Worm (Caenorhabditis elegans) whole organism, young adult: Measurements from ENCODE around the gene K02F6.5.
A peak's percentile ranks its signal among the peaks of the same experiment; 100 is the strongest.
"Not testable (repeated sequence)": the region's sequence is repeated elsewhere in the genome, so short reads cannot be mapped to it uniquely, and the experiment has no call there.

Source experiments
- C17E4.6 ChIP-seq: fragments of 200-800 bp; sonication (Bioruptor generic); IDR thresholded peaks from 2 replicates; pipeline ENCODE4 v1.3.6; 2022; ENCODE audit warnings: missing genetic modification reagents, missing genetic modification characterization, missing compliant biosample characterization
- F37B4.10 ChIP-seq: fragments of 200-800 bp; sonication (Bioruptor generic); IDR thresholded peaks from 2 replicates; pipeline ENCODE4 v1.3.6; 2022; ENCODE audit warnings: missing genetic modification characterization, missing compliant biosample characterization
- F57A8.1 ChIP-seq: fragments of 200-800 bp; sonication (Bioruptor generic); optimal IDR thresholded peaks from 2 replicates; lab custom pipeline; 2018; ENCODE audit warnings: mild to moderate bottlenecking, missing genetic modification characterization, moderate library complexity, missing compliant biosample characterization
- F57C9.4 ChIP-seq: sonication (generic microtip); optimal IDR thresholded peaks from 2 replicates; lab custom pipeline; 2017; ENCODE audit warnings: mild to moderate bottlenecking, missing genetic modification characterization, missing compliant biosample characterization
- K11D2.4 ChIP-seq: fragments of 200-800 bp; sonication (Bioruptor generic); IDR thresholded peaks from 2 replicates; pipeline ENCODE4 v1.3.6; 2022; ENCODE audit warnings: missing genetic modification reagents, missing genetic modification characterization, missing compliant biosample characterization
- K12H6.12 ChIP-seq: fragments of 200-800 bp; sonication (Bioruptor generic); optimal IDR thresholded peaks from 2 replicates; lab custom pipeline; 2018; ENCODE audit warnings: mild to moderate bottlenecking, missing genetic modification characterization, missing compliant biosample characterization
- T07F8.4 ChIP-seq: sonication (generic microtip); optimal IDR thresholded peaks from 2 replicates; lab custom pipeline; 2016; ENCODE audit warnings: mild to moderate bottlenecking, missing genetic modification characterization, moderate library complexity, missing compliant biosample characterization
- attf-6 ChIP-seq: fragments of 200-800 bp; sonication (Bioruptor generic); IDR thresholded peaks from 2 replicates; pipeline ENCODE4 v1.3.6; 2022; ENCODE audit warnings: missing genetic modification reagents, missing genetic modification characterization, missing compliant biosample characterization
- ceh-79 ChIP-seq: sonication (generic microtip); optimal IDR thresholded peaks from 2 replicates; lab custom pipeline; 2017; ENCODE audit warnings: mild to moderate bottlenecking, missing genetic modification characterization, missing compliant biosample characterization
- ceh-91 ChIP-seq: fragments of 200-800 bp; sonication (Bioruptor generic); IDR thresholded peaks from 2 replicates; pipeline ENCODE4 v1.3.6; 2022; ENCODE audit warnings: missing genetic modification reagents, missing genetic modification characterization, missing compliant biosample characterization
- dox-1 ChIP-seq: fragments of 200-800 bp; sonication (Bioruptor generic); IDR thresholded peaks from 2 replicates; pipeline ENCODE4 v1.3.6; 2022; ENCODE audit warnings: missing genetic modification reagents, missing genetic modification characterization, missing compliant biosample characterization
- egrh-3 ChIP-seq: fragments of 200-800 bp; sonication (Bioruptor generic); IDR thresholded peaks from 2 replicates; pipeline ENCODE4 v1.3.6; 2022; ENCODE audit warnings: missing genetic modification reagents, missing genetic modification characterization, missing compliant biosample characterization
- fkh-3 ChIP-seq: sonication (generic microtip); optimal IDR thresholded peaks from 2 replicates; lab custom pipeline; 2016; ENCODE audit warnings: mild to moderate bottlenecking, missing genetic modification characterization, missing compliant biosample characterization
- hrde-1 ChIP-seq: sonication (generic microtip); optimal IDR thresholded peaks from 2 replicates; lab custom pipeline; 2016; ENCODE audit warnings: missing genetic modification characterization, mild to moderate bottlenecking, missing compliant biosample characterization, moderate library complexity, missing genotype, missing genetic modification reagents, borderline replicate concordance
- hsf-1 ChIP-seq: fragments of 200-800 bp; sonication (Bioruptor generic); IDR thresholded peaks from 2 replicates; pipeline ENCODE4 v1.3.6; 2022; ENCODE audit warnings: missing genetic modification reagents, missing genetic modification characterization, missing compliant biosample characterization
- let-526 ChIP-seq: fragments of 200-800 bp; sonication (Bioruptor generic); IDR thresholded peaks from 2 replicates; pipeline ENCODE4 v1.3.6; 2022; ENCODE audit warnings: missing genetic modification reagents, missing genetic modification characterization, missing compliant biosample characterization
- let-607 ChIP-seq, 2 experiments: fragments of 200-800 bp in 1 of 2; sonication (Bioruptor generic) in 1 of 2; sonication (generic microtip) in 1 of 2; optimal IDR thresholded peaks; 2 replicates each; lab custom pipeline; 2016 to 2018; ENCODE audit warnings: mild to moderate bottlenecking in 2 of 2, missing compliant biosample characterization in 2 of 2, missing genetic modification characterization in 2 of 2, moderate library complexity in 2 of 2, missing genotype in 1 of 2
- lin-26 ChIP-seq: fragments of 200-800 bp; sonication (Bioruptor generic); IDR thresholded peaks from 2 replicates; pipeline ENCODE4 v1.3.6; 2022; ENCODE audit warnings: missing genetic modification reagents, missing genetic modification characterization, missing compliant biosample characterization
- lin-40 ChIP-seq: sonication (generic microtip); optimal IDR thresholded peaks from 2 replicates; lab custom pipeline; 2016; ENCODE audit warnings: missing genetic modification characterization, mild to moderate bottlenecking, missing compliant biosample characterization, missing genotype, missing genetic modification reagents
- lir-1 ChIP-seq: fragments of 200-800 bp; sonication (Bioruptor generic); conservative IDR thresholded peaks from 2 replicates; pipeline ENCODE4 v1.3.6; 2022; ENCODE audit warnings: missing genetic modification reagents, missing genetic modification characterization, missing compliant biosample characterization
- madf-6 ChIP-seq: fragments of 200-800 bp; sonication (Bioruptor generic); IDR thresholded peaks from 2 replicates; pipeline ENCODE4 v1.3.6; 2022; ENCODE audit warnings: missing genetic modification reagents, missing genetic modification characterization, missing compliant biosample characterization
- mcd-1 ChIP-seq: fragments of 200-800 bp; sonication (Bioruptor generic); IDR thresholded peaks from 2 replicates; pipeline ENCODE4 v1.3.6; 2022; ENCODE audit warnings: missing genetic modification reagents, missing genetic modification characterization, missing compliant biosample characterization
- sea-2 ChIP-seq: fragments of 200-800 bp; sonication (Bioruptor generic); IDR thresholded peaks from 2 replicates; pipeline ENCODE4 v1.3.6; 2022; ENCODE audit warnings: missing genetic modification characterization, missing compliant biosample characterization
- sptf-2 ChIP-seq: fragments of 200-800 bp; sonication (Bioruptor generic); optimal IDR thresholded peaks from 2 replicates; lab custom pipeline; 2018; ENCODE audit warnings: mild to moderate bottlenecking, missing genetic modification characterization, missing compliant biosample characterization
- zfh-2 ChIP-seq: fragments of 200-800 bp; sonication (Bioruptor generic); conservative IDR thresholded peaks from 2 replicates; pipeline ENCODE4 v1.3.6; 2022; ENCODE audit warnings: missing genetic modification reagents, missing genetic modification characterization, missing compliant biosample characterization
- zim-3 ChIP-seq: sonication (generic microtip); optimal IDR thresholded peaks from 2 replicates; lab custom pipeline; 2017; ENCODE audit warnings: mild to moderate bottlenecking, missing genetic modification characterization, moderate library complexity, missing compliant biosample characterization
- ztf-25 ChIP-seq: fragments of 200-800 bp; sonication (Bioruptor generic); IDR thresholded peaks from 2 replicates; pipeline ENCODE4 v1.3.6; 2022; ENCODE audit warnings: missing genetic modification reagents, missing genetic modification characterization, missing compliant biosample characterization
- ztf-6 ChIP-seq: fragments of 200-800 bp; sonication (Bioruptor generic); IDR thresholded peaks from 2 replicates; pipeline ENCODE4 v1.3.6; 2022; ENCODE audit warnings: missing genetic modification reagents, missing genetic modification characterization, missing compliant biosample characterization

Gene K02F6.5

ce11 chrII:2537754-2538153 lies 3.2 kb downstream of the K02F6.5 start, which contains the start of gene K02F6.7 (continued):
- TF ChIP-seq zim-3 (tag; lab: Kevin White, UChicago): no peak
- no peak for TF ChIP-seq T07F8.4
- TF ChIP-seq F57A8.1 (GFP tag; lab: Kevin White, UChicago): no peak
- no peak for TF ChIP-seq sptf-2
- no peak for TF ChIP-seq let-526

- TF ChIP-seq ceh-91 (GFP tag; lab: Robert Waterston, UW): no peak
- TF ChIP-seq hsf-1 (GFP tag; lab: Robert Waterston, UW): 0 out of 2 replicates have a peak, but pooled peaks have one; percentile 16
Measured at ce11 chrII:2538194-2538593, 3.6 kb downstream of the K02F6.5 start, which contains the start of gene K02F6.4. Gene K02F6.4 (plus strand): TSS chrII:2538494.

ce11 chrII:2545925-2546324 lies 11.4 kb downstream of the K02F6.5 start, which contains the start of gene K02F6.3:
Gene K02F6.3 (plus strand): TSS chrII:2546225.
- TF ChIP-seq hsf-1 (GFP tag; lab: Robert Waterston, UW) (no peak), sptf-2 (no peak), lir-1 (GFP tag; lab: Robert Waterston, UW) (no peak), T07F8.4 (no peak), let-607 (tag; optimal IDR thresholded peaks at IDR 0.05; lab: Kevin White, UChicago) (no peak), K12H6.12 (tag; lab: Kevin White, UChicago) (no peak), ztf-6 (GFP tag; lab: Robert Waterston, UW) (no peak), zfh-2 (GFP tag; lab: Robert Waterston, UW) (no peak), lin-40 (tag; lab: Kevin White, UChicago) (no peak), F57C9.4 (tag; lab: Kevin White, UChicago) (no peak)

- no peak for TF ChIP-seq C17E4.6 (GFP tag; lab: Robert Waterston, UW)
- no peak for TF ChIP-seq K11D2.4 (GFP tag; lab: Robert Waterston, UW)
- TF ChIP-seq hrde-1 (tag; lab: Kevin White, UChicago): no peak
- no peak for TF ChIP-seq lin-40 (tag; lab: Kevin White, UChicago)
- TF ChIP-seq, all 124 proteins: peak for 0
Measured at ce11 chrII:2553030-2553429, 18.5 kb downstream of the K02F6.5 start.

- not testable (repeated sequence) for TF ChIP-seq fkh-3 (tag; lab: Kevin White, UChicago); F37B4.10; ceh-79 (tag; lab: Kevin White, UChicago)
Measured at ce11 chrII:2553662-2554061, 19.1 kb downstream of the K02F6.5 start, which contains the start of gene K02F6.1. Gene K02F6.1 (plus strand): TSS chrII:2553962.

- TF ChIP-seq madf-6 (GFP tag; lab: Robert Waterston, UW) (peak; percentile 43; the same call in 1 of the 2 replicates), lin-26 (GFP tag; lab: Robert Waterston, UW) (peak; percentile 97), mcd-1 (GFP tag; lab: Robert Waterston, UW) (peak; percentile 26; the same call in 1 of the 2 replicates), ztf-25 (GFP tag; lab: Robert Waterston, UW) (0 out of 2 replicates have a peak, but pooled peaks have one; percentile 42), sea-2 (GFP tag; lab: Robert Waterston, UW) (0 out of 2 replicates have a peak, but pooled peaks have one; percentile 60), egrh-3 (GFP tag; lab: Robert Waterston, UW) (peak; percentile 93; the same call in 1 of the 2 replicates), dox-1 (GFP tag; lab: Robert Waterston, UW) (peak; percentile 34; the same call in 1 of the 2 replicates), zfh-2 (GFP tag; lab: Robert Waterston, UW) (peak; percentile 75; the same call in 1 of the 2 replicates), attf-6 (peak; percentile 78; the same call in 1 of the 2 replicates)
Measured at ce11 chrII:2556388-2556787, 21.8 kb downstream of the K02F6.5 start.
